Worm (Caenorhabditis elegans): ENCODE measurements around the gene Y4C6B.7.

The Y4C6B.7 gene

DNA sequence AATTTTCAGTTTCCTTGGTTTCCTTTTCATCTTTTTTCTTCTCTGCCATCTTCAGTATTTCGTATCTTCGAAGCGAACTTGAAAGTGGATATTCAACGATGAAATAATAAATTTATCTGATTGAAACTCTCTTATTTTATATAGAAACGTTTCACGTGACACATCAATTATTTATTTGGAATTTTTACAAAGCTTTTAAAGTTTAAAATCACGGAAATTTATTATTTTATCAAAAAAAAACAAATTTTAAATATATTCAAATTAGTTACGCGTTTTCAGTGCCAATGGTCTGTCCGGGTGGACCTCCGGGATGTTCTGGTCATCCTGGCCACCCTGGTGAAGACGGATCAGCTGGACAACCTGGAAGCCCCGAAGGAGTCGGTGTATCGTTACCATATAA lies 50.2 kb downstream of the Y4C6B.7 start, which contains the start of gene ZK354.7:
Gene ZK354.7 (minus strand): TSS at position 101 of the 400 bp plus-strand sequence.
- TF ChIP-seq lin-11 (tag; optimal IDR thresholded peaks at IDR 0.05) (no peak), ceh-22 (tag; optimal IDR thresholded peaks at IDR 0.05) (no peak), fkh-10 (GFP tag; optimal IDR thresholded peaks at IDR 0.05) (no peak), C38D4.7 (GFP tag; optimal IDR thresholded peaks at IDR 0.05) (no peak), tbx-2 (tag; optimal IDR thresholded peaks at IDR 0.05) (no peak), fax-1 (tag; optimal IDR thresholded peaks at IDR 0.05) (no peak), unc-86 (tag; optimal IDR thresholded peaks at IDR 0.05) (no peak), pag-3 (tag; optimal IDR thresholded peaks at IDR 0.05; ENCODE audit: borderline replicate concordance) (no peak), unc-42 (tag; optimal IDR thresholded peaks at IDR 0.05) (no peak), mec-3 (tag; optimal IDR thresholded peaks at IDR 0.05; ENCODE audit: borderline replicate concordance) (no peak), T23F11.4 (GFP tag; optimal IDR thresholded peaks at IDR 0.05) (no peak), syd-9 (tag; optimal IDR thresholded peaks at IDR 0.05) (no peak), hlh-30 (tag; optimal IDR thresholded peaks at IDR 0.05; ENCODE audit: insufficient read depth) (no peak), pat-9 (tag; optimal IDR thresholded peaks at IDR 0.05) (no peak), eyg-1 (tag; optimal IDR thresholded peaks at IDR 0.05) (no peak), sdc-2 (tag; optimal IDR thresholded peaks at IDR 0.05) (no peak), ahr-1 (tag; optimal IDR thresholded peaks at IDR 0.05) (no peak), elt-2 (tag; optimal IDR thresholded peaks at IDR 0.05) (no peak)

Measured in whole organism, late embryonic.